Fruit fly (Drosophila melanogaster) whole organism, embryonic: ENCODE data around the gene ftz-f1.

Experiments
- Antp ChIP-seq: fragments of 200-800 bp; sonication (Bioruptor generic); optimal IDR thresholded peaks from 3 replicates; lab custom pipeline; 2016; ENCODE audit warnings: missing biosample characterization, missing genetic modification characterization
- Bteb2 ChIP-seq: fragments of 200-800 bp; sonication (Bioruptor generic); optimal IDR thresholded peaks from 2 replicates; lab custom pipeline; 2016; ENCODE audit warnings: missing biosample characterization, missing genetic modification characterization
- CG10321 ChIP-seq: fragments of 200-800 bp; sonication (Bioruptor generic); IDR thresholded peaks from 2 replicates; pipeline ENCODE4 v1.3.6; 2022; ENCODE audit warnings: missing biosample characterization, missing genetic modification characterization
- CG10654 ChIP-seq: fragments of 200-800 bp; sonication (Bioruptor generic); optimal IDR thresholded peaks from 2 replicates; lab custom pipeline; 2016; ENCODE audit warnings: missing biosample characterization, missing genetic modification characterization
- CG10959 ChIP-seq: fragments of 200-800 bp; sonication (Bioruptor generic); IDR thresholded peaks from 2 replicates; pipeline ENCODE4 v1.3.6; 2022; ENCODE audit warnings: missing biosample characterization, missing genetic modification characterization
- CG11456 ChIP-seq: fragments of 200-800 bp; sonication (Bioruptor generic); IDR thresholded peaks from 3 replicates; pipeline ENCODE4 v1.3.6; 2022; ENCODE audit warnings: missing biosample characterization, missing genetic modification characterization
- CG12299 ChIP-seq: fragments of 200-800 bp; sonication (Bioruptor generic); optimal IDR thresholded peaks from 2 replicates; lab custom pipeline; 2018; ENCODE audit warnings: missing biosample characterization, mild to moderate bottlenecking, missing genetic modification characterization
- CG12744 ChIP-seq: fragments of 200-800 bp; sonication (Bioruptor generic); optimal IDR thresholded peaks from 2 replicates; lab custom pipeline; 2016; ENCODE audit warnings: missing biosample characterization, missing genetic modification characterization
- CG13123 ChIP-seq: fragments of 200-800 bp; sonication (Bioruptor generic); optimal IDR thresholded peaks from 2 replicates; lab custom pipeline; 2016; ENCODE audit warnings: missing biosample characterization, missing genetic modification characterization
- CG13894 ChIP-seq: fragments of 200-800 bp; sonication (Bioruptor generic); optimal IDR thresholded peaks from 3 replicates; lab custom pipeline; 2018; ENCODE audit warnings: missing biosample characterization, mild to moderate bottlenecking, missing genetic modification characterization, moderate library complexity
- CG14965 ChIP-seq: fragments of 200-800 bp; sonication (Bioruptor generic); optimal IDR thresholded peaks from 2 replicates; lab custom pipeline; 2016; ENCODE audit warnings: missing biosample characterization, missing genetic modification characterization, borderline replicate concordance
- CG17186 ChIP-seq: fragments of 200-800 bp; sonication (Bioruptor generic); optimal IDR thresholded peaks from 3 replicates; lab custom pipeline; 2017; ENCODE audit warnings: missing biosample characterization, missing genetic modification reagents, missing genetic modification characterization
- CG17359 ChIP-seq: fragments of 200-800 bp; sonication (Bioruptor generic); optimal IDR thresholded peaks from 3 replicates; lab custom pipeline; 2018; ENCODE audit warnings: missing biosample characterization, mild to moderate bottlenecking, missing genetic modification characterization, moderate library complexity
- CG17385 ChIP-seq: fragments of 200-800 bp; sonication (Bioruptor generic); optimal IDR thresholded peaks from 3 replicates; lab custom pipeline; 2018; ENCODE audit warnings: missing biosample characterization, mild to moderate bottlenecking, missing genetic modification characterization
- CG17612 ChIP-seq: fragments of 200-800 bp; sonication (Bioruptor generic); IDR thresholded peaks from 2 replicates; pipeline ENCODE4 v1.3.6; 2022; ENCODE audit warnings: missing biosample characterization, missing genetic modification characterization
- CG18262 ChIP-seq: fragments of 200-800 bp; optimal IDR thresholded peaks from 3 replicates; lab custom pipeline; 2019; ENCODE audit warnings: missing biosample characterization, mild to moderate bottlenecking, missing genetic modification characterization, moderate library complexity
- CG18619 ChIP-seq: fragments of 200-800 bp; sonication (Bioruptor generic); optimal IDR thresholded peaks from 3 replicates; lab custom pipeline; 2017; ENCODE audit warnings: missing biosample characterization, mild to moderate bottlenecking, missing genetic modification characterization
- CG2120 ChIP-seq: fragments of 200-800 bp; sonication (Bioruptor generic); optimal IDR thresholded peaks from 3 replicates; lab custom pipeline; 2016; ENCODE audit warnings: missing biosample characterization, missing genetic modification characterization
- CG3847 ChIP-seq: fragments of 200-800 bp; sonication (Bioruptor generic); IDR thresholded peaks from 2 replicates; pipeline ENCODE4 v1.3.6; 2022; ENCODE audit warnings: missing biosample characterization, missing genetic modification characterization
- CG6689 ChIP-seq: fragments of 200-800 bp; sonication (Bioruptor generic); IDR thresholded peaks from 2 replicates; pipeline ENCODE4 v1.3.6; 2022; ENCODE audit warnings: missing biosample characterization, missing genetic modification characterization
- CG6765 ChIP-seq: fragments of 200-800 bp; sonication (Bioruptor generic); optimal IDR thresholded peaks from 3 replicates; lab custom pipeline; 2017; ENCODE audit warnings: missing biosample characterization, mild to moderate bottlenecking, missing genetic modification characterization
- CG7745 ChIP-seq: fragments of 200-800 bp; sonication (Bioruptor generic); optimal IDR thresholded peaks from 2 replicates; lab custom pipeline; 2018; ENCODE audit warnings: missing biosample characterization, mild to moderate bottlenecking, missing genetic modification characterization, moderate library complexity
- CG7987 ChIP-seq: fragments of 200-800 bp; sonication (Bioruptor generic); optimal IDR thresholded peaks from 2 replicates; lab custom pipeline; 2018; ENCODE audit warnings: missing biosample characterization, mild to moderate bottlenecking, missing genetic modification characterization, moderate library complexity
- CG8388 ChIP-seq: fragments of 200-800 bp; sonication (Bioruptor generic); optimal IDR thresholded peaks from 2 replicates; lab custom pipeline; 2019; ENCODE audit warnings: missing biosample characterization, mild to moderate bottlenecking, missing genetic modification characterization, moderate library complexity
- CG8765 ChIP-seq: fragments of 200-800 bp; sonication (Bioruptor generic); IDR thresholded peaks from 2 replicates; pipeline ENCODE4 v1.3.6; 2022; ENCODE audit warnings: missing biosample characterization, missing genetic modification characterization
- CTCF ChIP-seq: fragments of 200-800 bp; sonication (Bioruptor generic); optimal IDR thresholded peaks from 2 replicates; lab custom pipeline; 2017; ENCODE audit warnings: missing biosample characterization, mild to moderate bottlenecking, missing genetic modification characterization, moderate library complexity
- Dip3 ChIP-seq: fragments of 200-800 bp; sonication (Bioruptor generic); optimal IDR thresholded peaks from 3 replicates; lab custom pipeline; 2016; ENCODE audit warnings: missing biosample characterization, missing genetic modification characterization
- Drgx ChIP-seq: fragments of 200-800 bp; sonication (Bioruptor generic); IDR thresholded peaks from 2 replicates; pipeline ENCODE4 v1.3.6; 2022; ENCODE audit warnings: missing biosample characterization, missing genetic modification characterization
- Gsc ChIP-seq: fragments of 200-800 bp; sonication (Bioruptor generic); IDR thresholded peaks from 2 replicates; pipeline ENCODE4 v1.3.6; 2022; ENCODE audit warnings: missing biosample characterization, missing genetic modification characterization
- HLH3B ChIP-seq: fragments of 200-800 bp; sonication (Bioruptor generic); IDR thresholded peaks from 2 replicates; pipeline ENCODE4 v1.3.6; 2022; ENCODE audit warnings: missing biosample characterization, missing genetic modification characterization
- HLHmδ ChIP-seq: fragments of 200-800 bp; sonication (Bioruptor generic); optimal IDR thresholded peaks from 2 replicates; lab custom pipeline; 2018; ENCODE audit warnings: missing biosample characterization, mild to moderate bottlenecking, missing genetic modification characterization, moderate library complexity
- Jarid2 ChIP-seq: fragments of 200-800 bp; sonication (Bioruptor generic); optimal IDR thresholded peaks from 3 replicates; lab custom pipeline; 2017; ENCODE audit warnings: mild to moderate bottlenecking, missing biosample characterization, missing genetic modification reagents, missing genetic modification characterization
- Lim3 ChIP-seq: fragments of 200-800 bp; sonication (Bioruptor generic); IDR thresholded peaks from 2 replicates; pipeline ENCODE4 v1.3.6; 2022; ENCODE audit warnings: missing biosample characterization, missing genetic modification characterization
- Mrtf ChIP-seq: fragments of 200-800 bp; sonication (Bioruptor generic); IDR thresholded peaks from 3 replicates; pipeline ENCODE4 v1.3.6; 2022; ENCODE audit warnings: missing biosample characterization, missing genetic modification characterization
- NK7.1 ChIP-seq: fragments of 200-800 bp; sonication (Bioruptor generic); optimal IDR thresholded peaks from 3 replicates; lab custom pipeline; 2016; ENCODE audit warnings: missing biosample characterization, missing genetic modification characterization
- Nf-YA ChIP-seq: fragments of 200-800 bp; sonication (Bioruptor generic); IDR thresholded peaks from 2 replicates; pipeline ENCODE4 v1.3.6; 2022; ENCODE audit warnings: missing biosample characterization, missing genetic modification characterization
- Vsx1 ChIP-seq: fragments of 200-800 bp; sonication (Bioruptor generic); optimal IDR thresholded peaks from 2 replicates; lab custom pipeline; 2017; ENCODE audit warnings: missing biosample characterization, mild to moderate bottlenecking, missing genetic modification characterization, missing genetic modification reagents
- bsh ChIP-seq, 2 experiments: fragments of 200-800 bp; sonication (Bioruptor generic); optimal IDR thresholded peaks; 2 replicates each; lab custom pipeline; 2017 to 2018; ENCODE audit warnings: mild to moderate bottlenecking in 2 of 2, missing biosample characterization in 2 of 2, missing genetic modification characterization in 2 of 2, moderate library complexity in 1 of 2
- emc ChIP-seq: fragments of 200-800 bp; sonication (Bioruptor generic); optimal IDR thresholded peaks from 2 replicates; lab custom pipeline; 2016; ENCODE audit warnings: missing biosample characterization, missing genetic modification characterization
- eve ChIP-seq, 2 experiments: fragments of >200 bp; optimal IDR thresholded peaks; 2 replicates each; lab custom pipeline; 2017; ENCODE audit warnings: missing biosample characterization in 2 of 2, missing genetic modification characterization in 2 of 2
- fd96Cb ChIP-seq: fragments of 200-800 bp; sonication (Bioruptor generic); optimal IDR thresholded peaks from 2 replicates; lab custom pipeline; 2018; ENCODE audit warnings: missing biosample characterization, mild to moderate bottlenecking, missing genetic modification characterization, moderate library complexity
- gem ChIP-seq: fragments of 200-800 bp; sonication (Bioruptor generic); optimal IDR thresholded peaks from 2 replicates; lab custom pipeline; 2019; ENCODE audit warnings: missing biosample characterization, mild to moderate bottlenecking, missing genetic modification characterization, moderate library complexity
- gt ChIP-seq: fragments of 200-800 bp; sonication (Bioruptor generic); IDR thresholded peaks from 2 replicates; pipeline ENCODE4 v1.3.6; 2022; ENCODE audit warnings: missing biosample characterization, missing genetic modification characterization
- lov ChIP-seq, 2 experiments: fragments of 200-800 bp in 1 of 2; fragments of >200 bp in 1 of 2; sonication (Bioruptor generic) in 1 of 2; IDR thresholded peaks in 1 of 2; optimal IDR thresholded peaks in 1 of 2; 2 replicates in 1 of 2; 3 replicates in 1 of 2; pipeline versions ENCODE4 v1.3.6 to Lab custom; 2017 to 2022; ENCODE audit warnings: missing biosample characterization in 1 of 2, missing genetic modification characterization in 1 of 2
- maf-S ChIP-seq: fragments of 200-800 bp; sonication (Bioruptor generic); optimal IDR thresholded peaks from 2 replicates; lab custom pipeline; 2016; ENCODE audit warnings: missing biosample characterization, missing genetic modification characterization
- pb ChIP-seq: fragments of 200-800 bp; sonication (Bioruptor generic); optimal IDR thresholded peaks from 3 replicates; lab custom pipeline; 2016; ENCODE audit warnings: missing biosample characterization, missing genetic modification characterization
- run ChIP-seq: fragments of 200-800 bp; sonication (Bioruptor generic); optimal IDR thresholded peaks from 3 replicates; lab custom pipeline; 2018; ENCODE audit warnings: missing biosample characterization, mild to moderate bottlenecking, missing genetic modification characterization
- sisA ChIP-seq: fragments of 200-800 bp; sonication (Bioruptor generic); IDR thresholded peaks from 2 replicates; pipeline ENCODE4 v1.3.6; 2022; ENCODE audit warnings: missing biosample characterization, missing genetic modification characterization
- sr ChIP-seq: fragments of 200-800 bp; sonication (Bioruptor generic); IDR thresholded peaks from 3 replicates; pipeline ENCODE4 v1.3.6; 2022; ENCODE audit warnings: missing biosample characterization, missing genetic modification characterization
- tin ChIP-seq: fragments of 200-800 bp; sonication (Bioruptor generic); optimal IDR thresholded peaks from 3 replicates; lab custom pipeline; 2016; ENCODE audit warnings: missing biosample characterization, missing genetic modification characterization
- wor ChIP-seq: fragments of 200-800 bp; sonication (Bioruptor generic); IDR thresholded peaks from 2 replicates; pipeline ENCODE4 v1.3.6; 2022; ENCODE audit warnings: missing biosample characterization, missing genetic modification characterization
- z ChIP-seq: fragments of 200-800 bp; sonication (Bioruptor generic); IDR thresholded peaks from 3 replicates; pipeline ENCODE4 v1.3.6; 2022; ENCODE audit warnings: missing biosample characterization, missing genetic modification characterization

ftz-f1 gene

dm6 chr3L:18784562-18784961 is 16.5 kb downstream of the ftz-f1 start (continued):
- TF ChIP-seq bsh (GFP tag; optimal IDR thresholded peaks at IDR 0.05; lab: Kevin White, UChicago) (peak in 1 of 2 experiments; percentile 14), CG18619 (GFP tag; lab: Kevin White, UChicago) (peak; percentile 31), CG8765 (GFP tag; lab: Robert Waterston, UW) (no peak), NK7.1 (GFP tag; lab: Kevin White, UChicago) (no peak), wor (GFP tag; lab: Robert Waterston, UW) (peak; percentile 45; the same call in 1 of the 2 replicates), Drgx (GFP tag; lab: Robert Waterston, UW) (peak; percentile 51), eve (GFP tag; optimal IDR thresholded peaks at IDR 0.05; lab: Kevin White, UChicago) (no peak), CG8388 (GFP tag; lab: Kevin White, UChicago) (peak; percentile 16), CG10321 (GFP tag; lab: Robert Waterston, UW) (peak; percentile 56; the same call in 1 of the 2 replicates), Vsx1 (GFP tag; lab: Kevin White, UChicago) (no peak), run (tag; lab: Kevin White, UChicago) (peak; percentile 48), emc (GFP tag; lab: Kevin White, UChicago) (no peak), CG13894 (tag; lab: Kevin White, UChicago) (no peak), CG6689 (GFP tag; lab: Robert Waterston, UW) (peak; percentile 66; the same call in 1 of the 2 replicates), CG17186 (no peak), Lim3 (GFP tag; lab: Robert Waterston, UW) (no peak), sisA (GFP tag; lab: Robert Waterston, UW) (peak; percentile 63), fd96Cb (peak; percentile 41), HLH3B (GFP tag; lab: Robert Waterston, UW) (peak; percentile 77), z (GFP tag; lab: Robert Waterston, UW) (no peak), CG17385 (GFP tag; lab: Kevin White, UChicago) (peak; percentile 49), HLHmδ (GFP tag; lab: Kevin White, UChicago) (no peak), CG14965 (GFP tag; lab: Kevin White, UChicago) (no peak), Gsc (GFP tag; lab: Robert Waterston, UW) (no peak), Jarid2 (GFP tag; lab: Kevin White, UChicago) (no peak), CG18262 (tag; lab: Kevin White, UChicago) (peak; percentile 34), Bteb2 (GFP tag; lab: Kevin White, UChicago) (no peak), Mrtf (GFP tag; lab: Robert Waterston, UW) (peak; percentile 71; the same call in 2 of the 3 replicates), CG11456 (GFP tag; lab: Robert Waterston, UW) (peak; percentile 54; the same call in 2 of the 3 replicates), CG10959 (GFP tag; lab: Robert Waterston, UW) (no peak), Nf-YA (0 out of 2 replicates have a peak, but pooled peaks have one; percentile 42), CG7987 (GFP tag; lab: Kevin White, UChicago) (no peak), CTCF (GFP tag; lab: Kevin White, UChicago) (peak; percentile 13), CG13123 (GFP tag; lab: Kevin White, UChicago) (no peak), CG2120 (peak; percentile 38), Antp (GFP tag; lab: Kevin White, UChicago) (peak; percentile 13), CG17612 (GFP tag; lab: Robert Waterston, UW) (no peak), gt (no peak), gem (tag; lab: Kevin White, UChicago) (peak; percentile 82), CG12744 (GFP tag; lab: Kevin White, UChicago) (peak; percentile 8), lov (optimal IDR thresholded peaks at IDR 0.05; lab: Kevin White, UChicago) (no peak), lov (GFP tag; IDR thresholded peaks at IDR 0.05; lab: Robert Waterston, UW) (no peak), CG7745 (tag; lab: Kevin White, UChicago) (no peak), Dip3 (GFP tag; lab: Kevin White, UChicago) (no peak), CG17359 (peak; percentile 70), CG6765 (GFP tag; lab: Kevin White, UChicago) (no peak), CG3847 (GFP tag; lab: Robert Waterston, UW) (peak; percentile 43; the same call in 1 of the 2 replicates), maf-S (GFP tag; lab: Kevin White, UChicago) (no peak), tin (GFP tag; lab: Kevin White, UChicago) (no peak), sr (GFP tag; lab: Robert Waterston, UW) (peak; percentile 51; the same call in 1 of the 3 replicates), pb (no peak), CG10654 (GFP tag; lab: Kevin White, UChicago) (no peak), CG12299 (no peak)
